Fruit fly (Drosophila melanogaster): ENCODE results near the gene ebo.

dm6 chrX:493445-494190, 17.2 kb upstream of the ebo start, which contains the start of gene CG17896:
- peak; percentile 99 for TF ChIP-seq fkh (GFP tag; optimal IDR thresholded peaks at IDR 0.05)
- peak; percentile 98 for TF ChIP-seq net (GFP tag; optimal IDR thresholded peaks at IDR 0.05)
- TF ChIP-seq lz (GFP tag; optimal IDR thresholded peaks at IDR 0.05): peak; percentile 98
- peak; percentile 95 for TF ChIP-seq CG8632 (GFP tag; optimal IDR thresholded peaks at IDR 0.05)
- TF ChIP-seq CG3919 (GFP tag; optimal IDR thresholded peaks at IDR 0.05): peak; percentile 99
- peak; percentile 98 for TF ChIP-seq Ets21C (GFP tag; optimal IDR thresholded peaks at IDR 0.05)
- TF ChIP-seq CG6276 (GFP tag; optimal IDR thresholded peaks at IDR 0.05): peak; percentile 97
